Worm (Caenorhabditis elegans) whole organism, L3 larva: ENCODE results near the gene F41C3.11.

Experiments
- ceh-82 ChIP-seq: fragments of 150-350 bp; optimal IDR thresholded peaks from 2 replicates; lab custom pipeline; 2014; ENCODE audit warnings: missing biosample characterization, missing genetic modification characterization
- lin-15B ChIP-seq: fragments of 150-350 bp; optimal IDR thresholded peaks from 2 replicates; lab custom pipeline; 2014; ENCODE audit warnings: missing biosample characterization, missing genetic modification characterization
- mdl-1 ChIP-seq: fragments of 150-350 bp; optimal IDR thresholded peaks from 2 replicates; lab custom pipeline; 2014; ENCODE audit warnings: missing biosample characterization, missing genetic modification characterization
- nfya-1 ChIP-seq: sonication (generic microtip); optimal IDR thresholded peaks from 2 replicates; lab custom pipeline; 2017; ENCODE audit warnings: missing genetic modification characterization, mild to moderate bottlenecking, missing compliant biosample characterization, antibody characterized with exemption, moderate library complexity; ENCODE audit not compliant: insufficient read depth
- nhr-67 ChIP-seq: fragments of 150-350 bp; optimal IDR thresholded peaks from 2 replicates; lab custom pipeline; 2014; ENCODE audit warnings: missing biosample characterization, missing genetic modification characterization

DNA sequence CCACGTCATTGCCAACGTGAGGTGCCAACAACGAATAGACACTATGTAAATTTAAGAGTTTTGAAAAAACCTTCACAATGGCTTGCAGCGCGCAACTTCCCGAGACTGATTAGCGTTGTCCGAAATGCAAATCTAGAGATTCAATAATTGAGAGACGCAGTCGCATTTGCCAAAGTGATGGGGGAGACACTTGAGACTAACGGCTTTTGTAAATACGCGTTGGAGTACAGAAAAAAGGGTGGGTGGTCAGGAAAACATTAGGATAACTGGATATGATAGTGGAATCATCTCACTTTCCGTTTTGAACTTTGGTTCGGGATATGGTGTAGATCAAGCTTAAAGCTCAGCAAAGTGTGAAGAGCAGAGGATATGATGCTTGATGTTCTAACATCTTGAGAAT lies 46.0 kb upstream of the F41C3.11 start:
- TF ChIP-seq nhr-67 (tag; lab: Kevin White, UChicago) (no peak), mdl-1 (tag; lab: Kevin White, UChicago) (no peak), ceh-82 (tag; lab: Kevin White, UChicago) (no peak), lin-15B (no peak), nfya-1 (tag; lab: Kevin White, UChicago) (no peak)
